Fruit fly (Drosophila melanogaster): ENCODE measurements around the gene Cyp6d5.

DNA sequence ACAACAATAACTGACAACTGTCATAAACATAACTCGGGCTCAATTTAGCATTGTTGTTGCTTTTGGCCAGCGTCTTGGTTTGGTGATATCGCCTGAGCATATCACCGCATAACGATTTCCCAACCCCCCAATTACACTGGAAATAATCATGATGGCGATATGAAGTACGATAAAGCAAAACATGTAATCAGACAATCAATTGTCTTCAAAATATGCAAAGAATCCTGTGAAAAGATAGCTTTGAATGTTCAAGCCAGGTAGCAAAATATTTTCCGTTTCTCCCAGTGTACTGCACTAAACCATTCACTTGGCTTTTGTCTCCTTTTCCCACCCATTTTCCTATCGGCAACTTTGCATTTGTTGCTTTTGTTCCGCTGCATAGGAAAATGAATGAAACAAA, 29.5 kb upstream of the Cyp6d5 start:
- TF ChIP-seq psq (GFP tag; optimal IDR thresholded peaks at IDR 0.05) (no peak), lola (GFP tag; optimal IDR thresholded peaks at IDR 0.05) (no peak), usp (GFP tag; optimal IDR thresholded peaks at IDR 0.05) (no peak), h (GFP tag; optimal IDR thresholded peaks at IDR 0.05) (no peak)

Measured in whole organism, wandering third instar larva.